Fruit fly (Drosophila melanogaster) S2 (cell line): Measurements from ENCODE around the gene Tsen2.

Source experiments
- CG8478 ChIP-seq: fragments of >200 bp; optimal IDR thresholded peaks from 2 replicates; lab custom pipeline; 2018
- CTCF ChIP-seq, 2 experiments: fragments of >200 bp; optimal IDR thresholded peaks; 2 replicates each; lab custom pipeline; 2018

Tsen2 gene

DNA sequence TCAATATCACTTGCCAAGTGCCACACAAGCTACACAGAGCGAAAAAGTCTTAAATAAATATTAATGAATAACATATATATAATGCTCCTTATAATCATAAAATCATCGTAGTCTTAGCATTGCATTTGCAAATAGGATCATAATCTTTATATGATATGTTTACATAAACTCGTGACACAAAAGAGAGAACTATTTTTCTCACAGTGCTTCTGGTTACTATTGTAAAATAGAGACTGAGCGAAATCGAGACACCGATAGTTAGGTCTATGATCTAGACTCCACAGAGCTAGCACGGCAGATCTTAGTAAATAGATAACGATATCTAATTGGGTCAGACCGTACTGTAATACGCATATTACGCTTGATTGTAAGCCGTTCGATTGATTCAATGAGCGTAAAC lies 19.9 kb upstream of the Tsen2 start:
- no peak for TF ChIP-seq CG8478
- TF ChIP-seq CTCF (optimal IDR thresholded peaks at IDR 0.05; lab: Kevin White, UChicago) = no peak

DNA sequence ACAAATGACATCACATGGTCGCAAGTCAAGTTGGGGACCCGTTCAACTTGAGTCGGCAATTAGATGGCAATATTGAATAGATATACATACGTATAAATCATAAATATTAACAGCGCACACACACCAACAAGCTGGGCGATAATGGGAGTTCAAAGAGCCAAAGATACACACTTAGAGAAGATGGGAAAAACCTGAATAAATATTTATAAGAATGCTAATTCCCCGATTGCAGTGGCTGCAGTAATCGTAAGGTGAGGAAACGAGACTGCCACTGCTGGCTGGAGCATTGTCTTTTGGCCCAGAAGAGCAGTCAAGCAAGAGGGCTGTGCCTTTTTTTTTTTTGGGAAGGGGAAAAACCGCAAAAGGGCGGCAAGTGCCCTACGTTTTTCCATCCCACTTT lies 19.3 kb upstream of the Tsen2 start:
- no peak for TF ChIP-seq CG8478
- no peak for TF ChIP-seq CTCF (optimal IDR thresholded peaks at IDR 0.05; lab: Kevin White, UChicago)

DNA sequence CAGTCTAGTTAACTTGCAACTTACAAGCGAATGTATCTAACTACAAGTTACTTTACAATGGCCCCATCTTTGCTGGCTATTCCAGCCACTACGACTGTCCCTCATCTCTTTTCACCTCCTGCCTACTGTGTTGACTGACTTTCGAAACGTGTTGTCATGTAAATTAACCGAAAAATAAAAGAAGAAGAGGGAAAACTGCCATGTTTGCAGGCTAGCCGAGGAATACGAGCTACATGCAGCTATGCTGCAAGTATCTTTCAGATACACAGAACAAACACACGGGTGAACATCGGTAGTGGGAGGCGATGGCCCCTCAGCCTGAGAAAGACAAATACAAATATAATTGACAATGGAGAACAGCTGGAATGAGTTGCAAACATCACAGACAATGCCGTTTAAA lies 18.9 kb upstream of the Tsen2 start:
- TF ChIP-seq CTCF (optimal IDR thresholded peaks at IDR 0.05; lab: Kevin White, UChicago) (no peak), CG8478 (no peak)

DNA sequence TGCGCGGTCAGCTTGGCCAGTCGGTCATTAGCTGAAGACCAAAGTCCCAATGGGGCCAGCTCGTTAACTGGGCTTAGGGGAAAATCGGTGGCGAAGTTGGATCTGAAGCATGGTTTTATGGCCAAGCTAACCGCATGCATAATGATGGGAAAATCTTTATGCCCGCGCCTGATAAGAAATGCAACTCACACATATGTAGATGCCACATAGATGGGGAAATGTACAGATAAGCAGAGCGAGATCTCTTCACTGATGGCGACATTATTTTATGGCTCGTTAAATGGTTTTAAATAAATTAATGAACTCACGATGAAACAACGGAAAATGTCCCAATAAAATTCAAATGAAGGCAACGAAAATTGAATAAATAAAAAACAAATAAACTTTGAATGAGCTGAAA lies 17.7 kb upstream of the Tsen2 start:
- no peak for TF ChIP-seq CG8478
- no peak for TF ChIP-seq CTCF (optimal IDR thresholded peaks at IDR 0.05; lab: Kevin White, UChicago)

DNA sequence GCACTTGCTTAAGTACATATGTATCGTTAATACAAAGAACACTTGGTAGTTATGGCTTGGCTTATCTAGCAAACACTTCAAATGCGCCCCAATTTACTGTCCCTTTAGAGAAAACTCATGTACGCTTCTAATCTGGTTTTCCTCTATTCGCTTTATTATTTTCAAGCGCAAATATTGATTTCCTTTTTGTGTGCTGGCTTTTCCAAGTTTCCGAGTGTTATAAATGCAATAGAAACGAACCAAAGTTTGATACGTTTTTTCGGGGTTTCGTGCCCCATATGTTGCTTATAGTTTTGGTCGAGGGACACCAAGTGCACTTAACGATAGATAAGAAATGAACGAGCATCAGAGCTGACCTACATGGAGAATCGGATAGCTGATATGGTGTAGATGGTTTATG lies 15.6 kb upstream of the Tsen2 start:
- TF ChIP-seq CTCF (optimal IDR thresholded peaks at IDR 0.05; lab: Kevin White, UChicago) (no peak), CG8478 (no peak)

DNA sequence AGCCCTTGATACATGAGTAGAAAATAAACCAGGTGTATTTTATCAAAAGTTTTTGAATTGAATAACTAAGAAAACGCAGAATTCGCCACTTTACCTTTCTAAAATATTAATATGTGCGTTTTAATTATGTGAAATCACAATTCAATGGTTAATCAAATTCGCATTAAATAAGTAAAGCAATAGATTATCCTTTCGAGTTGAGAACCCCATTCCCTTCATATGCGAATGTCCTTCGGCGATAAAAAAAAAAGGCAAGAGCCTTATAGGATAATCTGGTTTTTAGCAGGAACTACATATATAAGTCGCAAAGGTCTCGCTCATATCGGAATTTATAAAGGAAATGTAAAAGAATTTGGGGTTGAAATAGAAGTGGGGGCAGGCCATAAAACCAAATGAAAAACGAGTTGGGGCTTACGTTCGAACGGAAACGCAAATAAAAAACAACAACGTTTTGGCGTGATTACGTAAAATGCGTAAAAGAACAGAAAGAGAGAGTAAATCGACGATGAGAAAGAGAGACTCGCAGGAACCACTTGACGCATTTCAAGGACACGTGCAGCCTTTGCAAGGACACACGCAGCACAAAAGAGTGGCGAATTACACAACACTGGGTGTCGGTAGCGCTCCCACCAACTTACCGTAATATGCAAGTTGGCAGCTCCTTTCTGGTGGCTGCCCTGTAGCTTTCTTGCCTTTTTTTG lies 14.3 kb upstream of the Tsen2 start:
- TF ChIP-seq CTCF (optimal IDR thresholded peaks at IDR 0.05; lab: Kevin White, UChicago) (no peak), CG8478 (no peak)

DNA sequence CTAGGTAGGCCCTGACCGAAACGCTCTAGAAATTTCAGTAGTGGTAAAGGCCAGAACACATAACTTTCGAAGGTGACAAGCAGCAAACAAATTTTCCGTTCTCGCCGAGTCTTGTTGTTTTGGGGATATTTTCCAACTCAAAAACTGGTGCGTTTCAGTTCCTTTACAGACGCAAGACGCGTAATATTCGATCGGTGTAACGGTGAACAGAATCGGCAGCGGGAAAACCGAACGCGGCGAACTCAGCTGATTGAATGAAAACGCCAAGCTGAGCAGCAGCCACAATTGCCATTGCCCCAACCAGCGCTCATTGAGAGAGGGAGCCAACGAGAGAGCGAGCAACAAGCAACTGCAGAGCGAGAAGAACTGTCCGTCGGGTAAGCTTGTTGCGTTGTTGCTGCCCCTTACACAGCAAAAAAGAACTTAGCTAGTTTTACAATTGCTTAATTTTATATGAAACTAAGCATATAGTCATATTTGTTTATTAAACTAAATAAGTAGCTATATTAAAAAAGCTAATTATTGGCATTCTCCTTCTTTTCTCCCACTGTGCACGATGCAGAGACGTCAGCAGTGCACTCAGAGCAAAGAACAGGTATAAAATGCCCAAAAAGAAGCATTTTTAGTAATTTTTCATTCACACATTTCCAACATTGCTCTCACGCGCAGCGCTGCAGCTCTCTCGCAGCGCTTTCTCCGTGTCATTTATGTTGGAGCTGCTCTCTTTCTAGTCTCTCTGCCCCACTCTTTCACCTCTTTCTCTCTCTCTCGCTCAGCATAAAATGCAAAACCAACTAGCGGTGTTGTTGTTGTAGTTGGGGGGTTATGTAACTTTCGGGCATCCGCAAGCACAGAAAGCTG lies 13.5 kb upstream of the Tsen2 start, which contains the start of the genes Cyt-c-d and CG31808:
TSS of gene Cyt-c-d (plus strand) at position 51 of the 861 bp plus-strand sequence.
TSS of gene CG31808 (minus strand) at position 355 of the 861 bp plus-strand sequence.
- TF ChIP-seq CG8478 = no peak
- TF ChIP-seq CTCF (optimal IDR thresholded peaks at IDR 0.05; lab: Kevin White, UChicago) = no peak

DNA sequence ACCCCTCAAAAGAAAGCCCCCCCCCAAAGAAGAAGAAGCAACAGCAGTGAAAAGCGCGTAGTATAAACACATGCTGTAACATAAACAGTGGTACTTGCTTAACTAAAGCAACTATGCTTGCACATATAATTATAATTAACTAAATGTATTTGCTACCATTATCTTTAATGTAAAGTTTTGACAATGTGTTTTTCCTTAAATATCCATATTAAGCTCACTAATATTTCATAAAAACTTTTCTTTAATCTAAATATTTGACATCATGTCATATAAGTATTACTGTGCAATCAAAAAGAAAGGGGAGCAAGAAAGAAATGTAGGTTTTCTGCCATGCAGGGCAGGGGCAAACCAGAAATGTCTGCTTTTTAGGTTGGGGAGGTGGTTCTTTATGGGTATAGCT lies 12.8 kb upstream of the Tsen2 start:
- TF ChIP-seq CTCF (optimal IDR thresholded peaks at IDR 0.05; lab: Kevin White, UChicago) (no peak), CG8478 (no peak)

DNA sequence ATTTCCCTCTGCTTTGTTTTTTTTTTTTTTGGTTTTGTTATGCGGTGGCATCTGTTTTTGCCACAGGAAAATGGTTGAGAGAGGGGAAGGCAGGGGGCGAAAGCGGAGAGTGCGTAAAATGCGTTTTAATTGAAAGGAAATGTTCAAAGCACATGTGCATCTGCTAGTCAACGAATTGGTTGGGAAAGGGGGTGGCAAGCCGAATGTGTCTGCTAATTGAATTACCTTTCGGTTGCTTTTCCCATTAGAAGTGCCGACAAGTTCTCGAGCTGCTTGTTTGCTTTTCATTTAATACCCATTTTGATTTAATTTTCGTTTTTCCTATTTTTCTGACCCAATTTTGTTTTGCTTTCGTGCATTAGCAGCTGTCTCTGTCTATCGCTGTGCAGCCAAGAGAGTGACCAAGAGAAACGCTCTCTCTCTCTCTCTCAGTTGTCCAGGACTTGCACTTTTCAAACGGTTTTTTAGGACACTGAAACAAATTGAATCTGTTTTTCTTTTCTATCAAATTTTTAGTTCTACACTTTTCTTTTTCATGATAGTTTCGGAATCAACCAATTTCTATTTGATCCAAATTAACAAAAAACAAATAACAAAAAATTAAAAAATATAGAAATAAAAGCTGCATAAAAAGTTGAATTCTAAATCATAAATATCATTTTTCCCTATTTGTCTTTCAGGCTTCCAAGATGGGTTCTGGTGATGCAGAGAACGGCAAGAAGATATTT lies 11.0 kb upstream of the Tsen2 start:
- TF ChIP-seq CG8478 (no peak), CTCF (optimal IDR thresholded peaks at IDR 0.05; lab: Kevin White, UChicago) (no peak)

DNA sequence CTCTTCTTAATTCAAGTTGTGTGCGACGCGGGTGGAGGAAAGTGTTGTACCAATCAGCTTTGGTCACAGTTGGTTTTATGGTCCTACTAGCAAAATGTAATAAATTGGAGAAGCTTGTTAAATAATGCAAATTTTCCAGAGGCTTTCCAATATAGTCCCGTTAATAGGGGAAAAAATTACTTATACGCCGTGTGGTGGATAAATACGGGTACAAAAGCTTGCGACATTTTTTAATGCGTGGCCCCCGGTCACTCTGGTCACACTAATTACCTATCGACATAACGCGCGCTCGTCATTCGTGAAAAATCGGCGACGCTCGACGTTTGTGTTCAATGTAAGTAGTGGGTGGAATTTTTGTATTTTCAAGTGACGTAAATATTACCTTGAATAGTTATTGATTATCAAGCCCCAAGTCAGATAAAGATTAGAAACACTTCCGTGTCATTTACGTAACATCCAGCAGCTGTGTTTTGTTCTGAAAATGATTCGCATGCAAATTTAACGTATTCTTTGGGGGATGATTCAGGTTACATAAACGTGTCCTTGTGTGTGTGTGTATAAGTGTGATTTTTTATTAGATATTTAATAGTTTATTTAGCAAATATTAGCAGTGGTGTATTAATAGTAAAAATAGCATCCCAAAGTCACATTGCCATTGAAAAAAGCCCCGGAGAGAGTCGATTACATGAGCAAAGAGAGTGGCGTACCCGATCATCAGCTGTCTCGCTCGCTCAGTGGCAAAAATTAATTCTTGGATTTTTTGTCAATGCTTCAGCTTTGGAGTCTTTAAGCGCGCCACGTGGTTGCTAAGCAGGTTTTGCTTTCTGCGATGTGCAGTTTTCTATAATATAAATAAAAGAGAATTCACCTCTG lies 9.7 kb upstream of the Tsen2 start, which contains the start of gene Cyt-c-p:
TSS of gene Cyt-c-p (plus strand) at position 290 of the 873 bp plus-strand sequence.
- TF ChIP-seq CG8478 (no peak), CTCF (optimal IDR thresholded peaks at IDR 0.05; lab: Kevin White, UChicago) (no peak)

DNA sequence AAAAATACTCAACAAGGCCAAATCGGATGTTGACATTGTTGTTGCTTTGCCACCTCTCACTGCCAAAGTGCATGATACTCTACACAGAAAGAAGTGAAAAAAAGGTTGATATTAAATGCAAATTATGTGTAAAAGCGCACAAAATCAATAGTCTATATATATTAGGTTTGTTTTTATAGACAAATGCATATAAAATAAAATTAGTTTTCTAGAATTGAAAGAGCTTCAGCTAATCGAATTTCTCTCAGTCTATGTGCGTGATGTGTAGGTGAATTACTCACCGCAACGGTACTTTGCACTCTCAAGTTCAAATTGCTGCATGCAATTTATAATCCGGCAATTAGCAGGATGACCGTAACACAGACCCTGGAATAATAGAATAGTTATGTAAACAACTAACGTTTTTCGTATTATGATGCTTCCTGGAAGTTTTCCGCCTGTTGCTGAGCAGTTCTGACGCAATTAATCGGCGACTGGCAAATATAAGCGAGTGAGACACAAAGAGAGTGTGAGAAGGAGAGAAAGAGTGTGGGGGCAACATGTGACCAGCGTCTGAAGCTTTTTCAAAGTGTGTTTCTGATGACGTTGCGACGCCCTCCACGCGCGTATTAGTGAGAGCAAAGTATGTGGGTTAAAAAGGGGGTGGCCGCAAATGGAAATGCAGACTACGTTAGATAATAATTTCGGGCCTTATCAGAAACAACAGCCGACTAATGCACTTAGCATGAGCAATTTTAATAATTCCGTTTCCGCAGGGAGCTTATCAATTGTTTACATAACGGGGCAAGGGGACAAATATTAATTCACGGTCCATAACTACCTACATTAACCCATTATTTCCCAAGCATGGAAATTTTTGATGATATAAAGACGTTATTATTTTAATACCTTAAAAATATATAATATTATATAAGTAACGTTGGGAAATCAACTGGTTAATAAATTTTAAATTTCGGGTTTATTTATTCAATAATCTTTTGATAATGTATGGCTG lies 8.6 kb upstream of the Tsen2 start:
- TF ChIP-seq CTCF (optimal IDR thresholded peaks at IDR 0.05; lab: Kevin White, UChicago) (no peak), CG8478 (no peak)

DNA sequence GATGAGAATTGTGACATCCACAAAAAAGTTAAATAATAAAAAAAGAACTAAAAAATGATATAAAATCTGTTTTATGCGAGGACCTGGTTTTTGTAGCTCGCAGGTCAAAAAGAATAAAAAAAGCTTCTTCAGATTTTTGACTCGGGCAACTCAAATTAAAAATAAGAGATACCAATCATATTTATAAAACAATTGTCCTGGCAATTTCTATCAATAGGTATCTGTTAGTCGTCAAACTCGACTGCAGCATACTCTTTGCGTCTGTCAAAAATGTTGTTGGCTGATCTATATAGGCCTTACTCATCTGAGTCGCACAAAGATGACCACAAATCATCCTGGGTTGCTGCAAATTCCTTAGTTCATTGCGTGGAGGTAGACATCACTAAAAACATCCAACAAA lies 7.0 kb upstream of the Tsen2 start:
- TF ChIP-seq CTCF (optimal IDR thresholded peaks at IDR 0.05; lab: Kevin White, UChicago) (no peak), CG8478 (no peak)

DNA sequence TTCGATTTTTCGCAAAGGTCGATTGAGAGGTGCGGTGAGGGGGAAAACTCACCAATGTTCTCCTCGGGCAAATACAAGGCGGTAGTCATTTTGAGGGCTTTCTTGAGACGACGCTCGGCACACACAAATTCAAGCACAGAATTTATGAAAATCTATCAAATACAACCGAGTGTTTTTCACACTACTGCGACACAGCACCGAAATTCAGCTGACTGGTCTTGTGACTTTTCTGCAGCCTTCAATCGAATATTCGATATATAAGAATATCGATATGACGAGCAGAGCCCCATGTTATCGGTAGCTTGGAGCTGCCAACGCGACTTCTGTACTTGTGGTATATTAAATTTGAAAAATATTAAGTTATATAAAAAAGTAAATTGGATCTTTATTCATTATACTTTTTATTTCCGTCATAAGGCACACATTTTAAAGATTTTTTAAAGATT lies 2.0 kb upstream of the Tsen2 start, which contains the start of gene VhaSFD:
TSS of gene VhaSFD (minus strand) at position 249 of the 446 bp plus-strand sequence.
- TF ChIP-seq CG8478 (no peak), CTCF (optimal IDR thresholded peaks at IDR 0.05; lab: Kevin White, UChicago) (no peak)
